Fruit fly (Drosophila melanogaster) whole organism, embryonic: ENCODE data around the gene arg.

Experiments
- CG14965 ChIP-seq: fragments of 200-800 bp; sonication (Bioruptor generic); optimal IDR thresholded peaks from 2 replicates; lab custom pipeline; 2016; ENCODE audit warnings: missing biosample characterization, missing genetic modification characterization, borderline replicate concordance
- CG2116 ChIP-seq: fragments of 200-800 bp; sonication (Bioruptor generic); optimal IDR thresholded peaks from 3 replicates; lab custom pipeline; 2018; ENCODE audit warnings: missing biosample characterization, mild to moderate bottlenecking, missing genetic modification characterization
- Ravus ChIP-seq: fragments of 200-800 bp; sonication (Bioruptor generic); IDR thresholded peaks from 2 replicates; pipeline ENCODE4 v1.3.6; 2022; ENCODE audit warnings: missing biosample characterization, missing genetic modification characterization
- Six4 ChIP-seq: fragments of 200-800 bp; sonication (Bioruptor generic); optimal IDR thresholded peaks from 2 replicates; lab custom pipeline; 2016; ENCODE audit warnings: missing biosample characterization, missing genetic modification characterization
- ac ChIP-seq: fragments of 200-800 bp; sonication (Bioruptor generic); optimal IDR thresholded peaks from 3 replicates; lab custom pipeline; 2017; ENCODE audit warnings: missing biosample characterization, mild to moderate bottlenecking, missing genetic modification characterization
- dati ChIP-seq: fragments of 200-800 bp; sonication (Bioruptor generic); IDR thresholded peaks from 2 replicates; pipeline ENCODE4 v1.3.6; 2022; ENCODE audit warnings: missing biosample characterization, missing genetic modification characterization
- org-1 ChIP-seq: fragments of 200-800 bp; sonication (Bioruptor generic); optimal IDR thresholded peaks from 2 replicates; lab custom pipeline; 2017; ENCODE audit warnings: missing biosample characterization, missing genetic modification characterization

DNA sequence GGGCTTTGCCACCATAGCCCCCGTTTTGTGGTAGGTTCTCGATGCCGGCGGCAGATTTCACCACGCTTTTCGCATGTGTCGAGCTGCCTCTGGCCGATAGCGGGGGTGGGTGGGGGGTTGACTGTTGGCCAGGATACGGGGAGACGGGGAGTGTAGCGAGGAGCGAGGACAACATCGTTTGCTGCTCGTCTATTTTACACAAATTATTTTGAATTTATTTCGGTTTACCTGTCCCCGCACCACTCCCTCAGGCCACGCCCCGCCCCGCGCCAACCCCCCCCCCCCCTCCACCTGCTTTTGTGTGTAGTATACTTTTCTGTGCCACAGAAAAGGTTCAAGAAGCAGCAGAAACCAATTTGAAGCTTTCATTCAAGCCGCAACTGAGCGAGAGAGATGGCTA is 32.8 kb downstream of the arg start:
- TF ChIP-seq CG2116 (no peak), Six4 (no peak), CG14965 (GFP tag; lab: Kevin White, UChicago) (no peak), org-1 (GFP tag; lab: Kevin White, UChicago) (no peak), ac (GFP tag; lab: Kevin White, UChicago) (no peak), dati (GFP tag; lab: Robert Waterston, UW) (no peak), Ravus (GFP tag; lab: Robert Waterston, UW) (no peak)
